Worm (Caenorhabditis elegans): ENCODE measurements around the gene str-89.
A peak's percentile ranks its signal among the peaks of the same experiment; 100 is the strongest.

Gene str-89

ce11 chrV:17659228-17659627 lies 9.4 kb upstream of the str-89 start, which contains the start of gene fbxa-108 (continued):
- TF ChIP-seq ctbp-1 (GFP tag; IDR thresholded peaks at IDR 0.05), result no peak
- TF ChIP-seq ces-1 (GFP tag; optimal IDR thresholded peaks at IDR 0.05), result no peak
- TF ChIP-seq nhr-41 (GFP tag; IDR thresholded peaks at IDR 0.05), result no peak
- TF ChIP-seq lsy-2 (tag; optimal IDR thresholded peaks at IDR 0.05), result peak in 1 of 2 experiments; percentile 44
- no peak for TF ChIP-seq skn-1 (tag; optimal IDR thresholded peaks at IDR 0.05)
- peak; percentile 93 for TF ChIP-seq dve-1 (tag; optimal IDR thresholded peaks at IDR 0.05; ENCODE audit: insufficient read depth)
- peak; percentile 21 for TF ChIP-seq mxl-3 (GFP tag; optimal IDR thresholded peaks at IDR 0.05)
- no peak for TF ChIP-seq madf-9 (GFP tag; conservative IDR thresholded peaks at IDR 0.05)
- TF ChIP-seq F49E8.2 (tag; optimal IDR thresholded peaks at IDR 0.05; ENCODE audit: borderline replicate concordance), result no peak
- no peak for TF ChIP-seq daf-12 (tag; optimal IDR thresholded peaks at IDR 0.05)
- TF ChIP-seq tag-97 (GFP tag; IDR thresholded peaks at IDR 0.05), result no peak
- TF ChIP-seq ceh-20 (GFP tag; IDR thresholded peaks at IDR 0.05), result no peak
- TF ChIP-seq tra-1 (GFP tag; IDR thresholded peaks at IDR 0.05), result peak; percentile 64; the same call in 1 of the 2 replicates
- TF ChIP-seq zip-11 (GFP tag; IDR thresholded peaks at IDR 0.05), result no peak
- TF ChIP-seq nhr-77 (tag; optimal IDR thresholded peaks at IDR 0.05), result peak; percentile 90
- peak; percentile 91 for TF ChIP-seq nhr-48 (tag; optimal IDR thresholded peaks at IDR 0.05)
- TF ChIP-seq nhr-28 (tag; optimal IDR thresholded peaks at IDR 0.05), result peak; percentile 94
- TF ChIP-seq ztf-11 (tag; optimal IDR thresholded peaks at IDR 0.05), result no peak
- no peak for TF ChIP-seq nhr-76 (tag; optimal IDR thresholded peaks at IDR 0.05)
- no peak for TF ChIP-seq set-16 (GFP tag; IDR thresholded peaks at IDR 0.05)
- TF ChIP-seq lin-15B (tag; optimal IDR thresholded peaks at IDR 0.05), result no peak
- TF ChIP-seq unc-62 (GFP tag; optimal IDR thresholded peaks at IDR 0.05 in 1 of 2), result no peak
- TF ChIP-seq unc-62 (tag; optimal IDR thresholded peaks at IDR 0.05), result no peak
- no peak for TF ChIP-seq ceh-82 (tag; optimal IDR thresholded peaks at IDR 0.05)
- no peak for TF ChIP-seq mdt-29 (GFP tag; IDR thresholded peaks at IDR 0.05)
- peak; percentile 43 for TF ChIP-seq mes-2 (tag; optimal IDR thresholded peaks at IDR 0.05; ENCODE audit: poor library complexity, severe bottlenecking)
- TF ChIP-seq unc-130 (GFP tag; optimal IDR thresholded peaks at IDR 0.05), result no peak
- TF ChIP-seq fos-1 (tag; optimal IDR thresholded peaks at IDR 0.05), result no peak
- TF ChIP-seq ceh-32 (tag; optimal IDR thresholded peaks at IDR 0.05; ENCODE audit: poor library complexity), result no peak
- peak; percentile 16 for TF ChIP-seq lin-13 (GFP tag; optimal IDR thresholded peaks at IDR 0.05)
- no peak for TF ChIP-seq dmd-9 (GFP tag; IDR thresholded peaks at IDR 0.05)
- peak; percentile 75 for TF ChIP-seq lin-1 (GFP tag; IDR thresholded peaks at IDR 0.05)
- TF ChIP-seq cey-2 (tag; optimal IDR thresholded peaks at IDR 0.05; ENCODE audit: borderline replicate concordance, insufficient read depth), result peak; percentile 40
- TF ChIP-seq ceh-62 (tag; optimal IDR thresholded peaks at IDR 0.05), result no peak
- TF ChIP-seq nhr-102 (tag; optimal IDR thresholded peaks at IDR 0.05), result peak; percentile 78
- no peak for TF ChIP-seq Y5F2A.4 (GFP tag; optimal IDR thresholded peaks at IDR 0.05)
- peak; percentile 7 to 45 for TF ChIP-seq hif-1 (tag; optimal IDR thresholded peaks at IDR 0.05)
- TF ChIP-seq egl-43 (GFP tag; IDR thresholded peaks at IDR 0.05), result no peak
- no peak for TF ChIP-seq spr-1 (tag; optimal IDR thresholded peaks at IDR 0.05)
- TF ChIP-seq R02D3.7 (tag; optimal IDR thresholded peaks at IDR 0.05), result no peak
- peak; percentile 46 for TF ChIP-seq hlh-30 (tag; optimal IDR thresholded peaks at IDR 0.05; ENCODE audit: insufficient read depth)
- no peak for TF ChIP-seq ceh-44 (GFP tag; IDR thresholded peaks at IDR 0.05)
- no peak for TF ChIP-seq lin-29 (GFP tag; IDR thresholded peaks at IDR 0.05)
- peak; percentile 85 for TF ChIP-seq php-3 (GFP tag; IDR thresholded peaks at IDR 0.05)
- peak; percentile 97 for TF ChIP-seq dmd-6 (GFP tag; IDR thresholded peaks at IDR 0.05)
- no peak for TF ChIP-seq F37D6.2 (tag; optimal IDR thresholded peaks at IDR 0.05)
- TF ChIP-seq mxl-2 (GFP tag; conservative IDR thresholded peaks at IDR 0.05), result peak; percentile 87
- TF ChIP-seq nhr-111 (GFP tag; optimal IDR thresholded peaks at IDR 0.05), result no peak
- TF ChIP-seq hmg-1.1 (GFP tag; IDR thresholded peaks at IDR 0.05), result no peak
- TF ChIP-seq pqm-1 (tag; optimal IDR thresholded peaks at IDR 0.05), result peak; percentile 97
- TF ChIP-seq saeg-2 (GFP tag; IDR thresholded peaks at IDR 0.05), result no peak
